Worm (Caenorhabditis elegans): ENCODE results near the gene Y54E2A.8.
A peak's percentile ranks its signal among the peaks of the same experiment; 100 is the strongest.

DNA sequence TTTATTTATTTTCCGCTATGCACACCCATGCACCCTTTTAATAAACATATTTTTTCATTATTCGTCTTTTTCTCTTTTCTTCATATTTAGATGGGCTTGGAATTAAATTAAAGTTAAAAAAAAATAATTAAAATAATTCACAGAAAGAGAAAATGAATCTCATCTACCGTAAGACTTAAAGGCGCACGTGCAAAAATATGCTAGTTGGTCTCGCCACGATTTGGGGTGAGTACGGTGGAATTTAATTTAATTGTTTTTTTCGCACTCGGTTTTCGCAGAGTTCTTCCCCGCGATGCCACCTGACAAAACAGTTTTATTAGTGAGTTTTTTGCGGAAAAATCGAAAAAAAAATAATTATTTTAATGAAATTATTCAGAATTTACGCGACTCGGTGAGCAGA, at the start of gene Y54E2A.8:
- TF ChIP-seq C06A6.2 (GFP tag; conservative IDR thresholded peaks at IDR 0.05) (no peak), madf-3 (GFP tag; IDR thresholded peaks at IDR 0.05) (no peak), F52B5.7 (tag; optimal IDR thresholded peaks at IDR 0.05) (no peak), ceh-91 (GFP tag; IDR thresholded peaks at IDR 0.05) (no peak), nhr-120 (GFP tag; IDR thresholded peaks at IDR 0.05) (no peak), pbrm-1 (GFP tag; IDR thresholded peaks at IDR 0.05) (no peak), snpc-4 (GFP tag; optimal IDR thresholded peaks at IDR 0.05) (no peak), snpc-4 (tag; optimal IDR thresholded peaks at IDR 0.05) (peak in 3 of 4 experiments; percentile 21 to 23 (median 22))
